Fruit fly (Drosophila melanogaster) whole organism, embryonic: Measurements from ENCODE around the gene SerRS.
A peak's percentile ranks its signal among the peaks of the same experiment; 100 is the strongest.

ENCODE experiments used
- Adf1 ChIP-seq: fragments of 200-800 bp; sonication (Bioruptor generic); IDR thresholded peaks from 2 replicates; pipeline ENCODE4 v1.3.6; 2022; ENCODE audit warnings: missing biosample characterization, missing genetic modification characterization
- Awh ChIP-seq: fragments of 200-800 bp; sonication (Bioruptor generic); IDR thresholded peaks from 2 replicates; pipeline ENCODE4, ENCODE4 v1.3.6; 2022; ENCODE audit warnings: missing biosample characterization, missing genetic modification characterization
- CG10209 ChIP-seq: fragments of 200-800 bp; sonication (Bioruptor generic); optimal IDR thresholded peaks from 3 replicates; lab custom pipeline; 2017; ENCODE audit warnings: missing biosample characterization, mild to moderate bottlenecking, missing genetic modification characterization, missing genetic modification reagents
- CG1233 ChIP-seq: fragments of 200-800 bp; sonication (Bioruptor generic); optimal IDR thresholded peaks from 4 replicates; lab custom pipeline; 2018; ENCODE audit warnings: missing biosample characterization, mild to moderate bottlenecking, missing genetic modification characterization
- CG13123 ChIP-seq: fragments of 200-800 bp; sonication (Bioruptor generic); optimal IDR thresholded peaks from 2 replicates; lab custom pipeline; 2016; ENCODE audit warnings: missing biosample characterization, missing genetic modification characterization
- CG14667 ChIP-seq: fragments of 200-800 bp; sonication (Bioruptor generic); IDR thresholded peaks from 2 replicates; pipeline ENCODE4 v1.3.6; 2022; ENCODE audit warnings: missing biosample characterization, missing genetic modification characterization
- CG15011 ChIP-seq: fragments of 200-800 bp; sonication (Bioruptor generic); optimal IDR thresholded peaks from 3 replicates; lab custom pipeline; 2018; ENCODE audit warnings: missing biosample characterization, mild to moderate bottlenecking, missing genetic modification characterization
- CG16815 ChIP-seq: fragments of 200-800 bp; sonication (Bioruptor generic); optimal IDR thresholded peaks from 3 replicates; lab custom pipeline; 2017; ENCODE audit warnings: missing biosample characterization, mild to moderate bottlenecking, missing genetic modification characterization
- CG16863 ChIP-seq: fragments of 200-800 bp; sonication (Bioruptor generic); optimal IDR thresholded peaks from 3 replicates; lab custom pipeline; 2016; ENCODE audit warnings: missing biosample characterization, missing genetic modification characterization
- CG18599 ChIP-seq: fragments of 200-800 bp; sonication (Bioruptor generic); optimal IDR thresholded peaks from 3 replicates; lab custom pipeline; 2017; ENCODE audit warnings: missing biosample characterization, missing genetic modification characterization, mild to moderate bottlenecking, moderate library complexity, missing genetic modification reagents
- CG3281 ChIP-seq: fragments of 200-800 bp; sonication (Bioruptor generic); optimal IDR thresholded peaks from 3 replicates; lab custom pipeline; 2017; ENCODE audit warnings: missing biosample characterization, mild to moderate bottlenecking, missing genetic modification characterization
- CG43689 ChIP-seq: fragments of 200-800 bp; sonication (Bioruptor generic); IDR thresholded peaks from 2 replicates; pipeline ENCODE4 v1.3.6; 2022; ENCODE audit warnings: missing biosample characterization, missing genetic modification characterization
- CG5245 ChIP-seq: fragments of 200-800 bp; sonication (Bioruptor generic); optimal IDR thresholded peaks from 3 replicates; lab custom pipeline; 2016; ENCODE audit warnings: missing biosample characterization, missing genetic modification characterization
- CG6654 ChIP-seq: fragments of 200-800 bp; sonication (Bioruptor generic); optimal IDR thresholded peaks from 2 replicates; lab custom pipeline; 2017; ENCODE audit warnings: missing biosample characterization, mild to moderate bottlenecking, missing genetic modification characterization
- CG9609 ChIP-seq: fragments of 200-800 bp; sonication (Bioruptor generic); optimal IDR thresholded peaks from 3 replicates; lab custom pipeline; 2016; ENCODE audit warnings: missing biosample characterization, missing genetic modification characterization
- Deaf1 ChIP-seq: fragments of 200-800 bp; optimal IDR thresholded peaks from 3 replicates; lab custom pipeline; 2019; ENCODE audit warnings: missing biosample characterization, mild to moderate bottlenecking, missing genetic modification characterization, moderate library complexity
- E2f2 ChIP-seq: fragments of 200-800 bp; sonication (Bioruptor generic); IDR thresholded peaks from 2 replicates; pipeline ENCODE4 v1.3.6; 2022; ENCODE audit warnings: missing biosample characterization, missing genetic modification characterization
- ERR ChIP-seq: fragments of 200-800 bp; sonication (Bioruptor generic); optimal IDR thresholded peaks from 2 replicates; lab custom pipeline; 2016; ENCODE audit warnings: missing biosample characterization, missing genetic modification characterization
- HHEX ChIP-seq: fragments of 200-800 bp; sonication (Bioruptor generic); optimal IDR thresholded peaks from 3 replicates; lab custom pipeline; 2017; ENCODE audit warnings: missing biosample characterization, mild to moderate bottlenecking, missing genetic modification characterization, missing genetic modification reagents
- HLH3B ChIP-seq: fragments of 200-800 bp; sonication (Bioruptor generic); IDR thresholded peaks from 2 replicates; pipeline ENCODE4 v1.3.6; 2022; ENCODE audit warnings: missing biosample characterization, missing genetic modification characterization
- MBD-R2 ChIP-seq: fragments of 200-800 bp; sonication (Bioruptor generic); IDR thresholded peaks from 2 replicates; pipeline ENCODE4 v1.3.6; 2022; ENCODE audit warnings: missing biosample characterization, missing genetic modification characterization
- Mad ChIP-seq: fragments of 200-800 bp; sonication (Bioruptor generic); optimal IDR thresholded peaks from 2 replicates; lab custom pipeline; 2016; ENCODE audit warnings: missing biosample characterization, missing genetic modification characterization
- NFAT ChIP-seq: fragments of 200-800 bp; sonication (Bioruptor generic); IDR thresholded peaks from 2 replicates; pipeline ENCODE4 v1.3.6; 2022; ENCODE audit warnings: missing biosample characterization, missing genetic modification characterization
- Ptx1 ChIP-seq: fragments of 200-800 bp; sonication (Bioruptor generic); IDR thresholded peaks from 2 replicates; pipeline ENCODE4 v1.3.6; 2022; ENCODE audit warnings: missing biosample characterization, missing genetic modification characterization
- Ravus ChIP-seq: fragments of 200-800 bp; sonication (Bioruptor generic); IDR thresholded peaks from 2 replicates; pipeline ENCODE4 v1.3.6; 2022; ENCODE audit warnings: missing biosample characterization, missing genetic modification characterization
- Side ChIP-seq: fragments of 200-800 bp; sonication (Bioruptor generic); optimal IDR thresholded peaks from 2 replicates; lab custom pipeline; 2016; ENCODE audit warnings: missing biosample characterization, missing genetic modification characterization
- Sry-β ChIP-seq: fragments of 200-800 bp; sonication (Bioruptor generic); optimal IDR thresholded peaks from 2 replicates; lab custom pipeline; 2018; ENCODE audit warnings: missing biosample characterization, mild to moderate bottlenecking, missing genetic modification characterization, moderate library complexity
- bigmax ChIP-seq: fragments of 200-800 bp; sonication (Bioruptor generic); optimal IDR thresholded peaks from 2 replicates; lab custom pipeline; 2018; ENCODE audit warnings: missing biosample characterization, mild to moderate bottlenecking, missing genetic modification characterization
- bowl ChIP-seq: fragments of 200-800 bp; sonication (Bioruptor generic); IDR thresholded peaks from 2 replicates; pipeline ENCODE4 v1.3.6; 2022; ENCODE audit warnings: missing biosample characterization, missing genetic modification characterization
- chm ChIP-seq: fragments of 200-800 bp; sonication (Bioruptor generic); IDR thresholded peaks from 2 replicates; pipeline ENCODE4 v1.3.6; 2022; ENCODE audit warnings: missing biosample characterization, missing genetic modification characterization
- crc ChIP-seq: fragments of 200-800 bp; sonication (Bioruptor generic); optimal IDR thresholded peaks from 2 replicates; lab custom pipeline; 2016; ENCODE audit warnings: missing biosample characterization, missing genetic modification characterization
- fru ChIP-seq: fragments of >200 bp; optimal IDR thresholded peaks from 2 replicates; lab custom pipeline; 2017
- gcm ChIP-seq: fragments of 200-800 bp; sonication (Bioruptor generic); optimal IDR thresholded peaks from 2 replicates; lab custom pipeline; 2019; ENCODE audit warnings: missing biosample characterization, mild to moderate bottlenecking, missing genetic modification characterization, moderate library complexity
- gsb-n ChIP-seq: fragments of 200-800 bp; sonication (Bioruptor generic); optimal IDR thresholded peaks from 3 replicates; lab custom pipeline; 2018; ENCODE audit warnings: missing biosample characterization, mild to moderate bottlenecking, missing genetic modification characterization
- her ChIP-seq: fragments of 200-800 bp; sonication (Bioruptor generic); optimal IDR thresholded peaks from 2 replicates; lab custom pipeline; 2016; ENCODE audit warnings: missing biosample characterization, missing genetic modification characterization
- inv ChIP-seq: fragments of 200-800 bp; sonication (Bioruptor generic); IDR thresholded peaks from 2 replicates; pipeline ENCODE4 v1.3.6; 2022; ENCODE audit warnings: missing biosample characterization, missing genetic modification characterization; ENCODE audit not compliant: partially characterized antibody
- jigr1 ChIP-seq: fragments of 200-800 bp; sonication (Bioruptor generic); IDR thresholded peaks from 3 replicates; pipeline ENCODE4 v1.3.6; 2022; ENCODE audit warnings: missing biosample characterization, missing genetic modification characterization
- kay ChIP-seq: fragments of 200-800 bp; sonication (Bioruptor generic); optimal IDR thresholded peaks from 2 replicates; lab custom pipeline; 2016; ENCODE audit warnings: missing biosample characterization, missing genetic modification characterization
- kni ChIP-seq: fragments of 200-800 bp; sonication (Bioruptor generic); optimal IDR thresholded peaks from 3 replicates; lab custom pipeline; 2017; ENCODE audit warnings: mild to moderate bottlenecking, missing biosample characterization, missing genetic modification reagents, missing genetic modification characterization
- mam ChIP-seq: fragments of 200-800 bp; sonication (Bioruptor generic); optimal IDR thresholded peaks from 3 replicates; lab custom pipeline; 2016; ENCODE audit warnings: missing biosample characterization, missing genetic modification characterization
- nau ChIP-seq: fragments of 200-800 bp; sonication (Bioruptor generic); optimal IDR thresholded peaks from 3 replicates; lab custom pipeline; 2017; ENCODE audit warnings: missing biosample characterization, mild to moderate bottlenecking, missing genetic modification characterization, missing genetic modification reagents
- p53 ChIP-seq: fragments of 200-800 bp; sonication (Bioruptor generic); optimal IDR thresholded peaks from 2 replicates; lab custom pipeline; 2016; ENCODE audit warnings: missing biosample characterization, missing genetic modification characterization
- pita ChIP-seq: fragments of 200-800 bp; sonication (Bioruptor generic); optimal IDR thresholded peaks from 2 replicates; lab custom pipeline; 2017; ENCODE audit warnings: missing biosample characterization, mild to moderate bottlenecking, missing genetic modification characterization
- salm ChIP-seq: fragments of 200-800 bp; sonication (Bioruptor generic); optimal IDR thresholded peaks from 2 replicates; lab custom pipeline; 2018; ENCODE audit warnings: missing biosample characterization, mild to moderate bottlenecking, missing genetic modification characterization
- sc ChIP-seq, 3 experiments: fragments of >200 bp in 2 of 3; fragments of 200-800 bp in 1 of 3; sonication (Bioruptor generic) in 1 of 3; optimal IDR thresholded peaks; 2 replicates in 2 of 3; 3 replicates in 1 of 3; lab custom pipeline; 2017; ENCODE audit warnings: mild to moderate bottlenecking in 1 of 3, missing biosample characterization in 1 of 3, missing genetic modification characterization in 1 of 3, missing genetic modification reagents in 1 of 3
- sisA ChIP-seq: fragments of 200-800 bp; sonication (Bioruptor generic); IDR thresholded peaks from 2 replicates; pipeline ENCODE4 v1.3.6; 2022; ENCODE audit warnings: missing biosample characterization, missing genetic modification characterization
- slbo ChIP-seq: fragments of 200-800 bp; sonication (Bioruptor generic); IDR thresholded peaks from 2 replicates; pipeline ENCODE4 v1.3.6; 2022; ENCODE audit warnings: missing biosample characterization, missing genetic modification characterization
- tap ChIP-seq: fragments of 200-800 bp; optimal IDR thresholded peaks from 3 replicates; lab custom pipeline; 2019; ENCODE audit warnings: missing biosample characterization, mild to moderate bottlenecking, missing genetic modification characterization, moderate library complexity
- toy ChIP-seq: fragments of 200-800 bp; sonication (Bioruptor generic); IDR thresholded peaks from 2 replicates; pipeline ENCODE4 v1.3.6; 2022; ENCODE audit warnings: missing biosample characterization, missing genetic modification characterization
- trh ChIP-seq: fragments of 200-800 bp; sonication (Bioruptor generic); optimal IDR thresholded peaks from 2 replicates; lab custom pipeline; 2016; ENCODE audit warnings: missing biosample characterization, missing genetic modification characterization

SerRS gene

dm6 chr2L:2987681-2988381 lies 49.4 kb downstream of the SerRS start, which contains the start of the genes Chd1 and Bem46 (continued):
- TF ChIP-seq HHEX (GFP tag; lab: Kevin White, UChicago): peak; percentile 79
- TF ChIP-seq Ravus (GFP tag; lab: Robert Waterston, UW): peak; percentile 25
- peak; percentile 83 for TF ChIP-seq CG14667
- peak; percentile 37 for TF ChIP-seq crc (GFP tag; lab: Kevin White, UChicago)
- peak; percentile 79 for TF ChIP-seq Mad (GFP tag; lab: Kevin White, UChicago)
- peak; percentile 91 for TF ChIP-seq Ptx1 (GFP tag; lab: Robert Waterston, UW)
- peak; percentile 81 for TF ChIP-seq trh (GFP tag; lab: Kevin White, UChicago)
- no peak for TF ChIP-seq CG15011 (GFP tag; lab: Kevin White, UChicago)
- no peak; the same call in none of the 3 replicates for TF ChIP-seq jigr1 (GFP tag; lab: Robert Waterston, UW)
- peak; percentile 18 for TF ChIP-seq Side
- TF ChIP-seq salm (tag; lab: Kevin White, UChicago): peak; percentile 47
- no peak for TF ChIP-seq bowl (GFP tag; lab: Robert Waterston, UW)
- TF ChIP-seq bigmax: no peak
- TF ChIP-seq fru: no peak
- TF ChIP-seq CG18599 (GFP tag; lab: Kevin White, UChicago): peak; percentile 88
- TF ChIP-seq kay (GFP tag; lab: Kevin White, UChicago): peak; percentile 72
- peak; percentile 93 for TF ChIP-seq slbo (GFP tag; lab: Robert Waterston, UW)
- no peak for TF ChIP-seq gsb-n (tag; lab: Kevin White, UChicago)
- peak; percentile 24 for TF ChIP-seq her (GFP tag; lab: Kevin White, UChicago)
- peak; percentile 66 for TF ChIP-seq NFAT (GFP tag; lab: Robert Waterston, UW)
- peak; percentile 82 for TF ChIP-seq HLH3B (GFP tag; lab: Robert Waterston, UW)
- no peak for TF ChIP-seq kni (GFP tag; lab: Kevin White, UChicago)
- TF ChIP-seq CG16815 (GFP tag; lab: Kevin White, UChicago): peak; percentile 90
- TF ChIP-seq Adf1 (GFP tag; lab: Robert Waterston, UW): peak; percentile 40; the same call in 1 of the 2 replicates
- TF ChIP-seq CG9609 (GFP tag; lab: Kevin White, UChicago): peak; percentile 63
- peak; percentile 89 for TF ChIP-seq mam (GFP tag; lab: Kevin White, UChicago)
- peak; percentile 50 for TF ChIP-seq CG16863
- no peak for TF ChIP-seq toy (GFP tag; lab: Robert Waterston, UW)
- TF ChIP-seq CG10209: peak; percentile 83
- TF ChIP-seq CG5245: peak; percentile 74
- peak; percentile 68 for TF ChIP-seq CG6654 (GFP tag; lab: Kevin White, UChicago)
- peak; percentile 67 for TF ChIP-seq chm (GFP tag; lab: Robert Waterston, UW)
- peak; percentile 96 for TF ChIP-seq Sry-β (GFP tag; lab: Kevin White, UChicago)
- peak; percentile 39; the same call in 1 of the 2 replicates for TF ChIP-seq inv (GFP tag; lab: Robert Waterston, UW)
- TF ChIP-seq E2f2: peak; percentile 41; the same call in 1 of the 2 replicates
- TF ChIP-seq p53 (GFP tag; lab: Kevin White, UChicago): no peak
- TF ChIP-seq Deaf1 (tag; lab: Kevin White, UChicago): no peak
- TF ChIP-seq CG1233 (GFP tag; lab: Kevin White, UChicago): peak; percentile 86
- TF ChIP-seq Awh (GFP tag; lab: Robert Waterston, UW): peak; percentile 75
- TF ChIP-seq tap: no peak
- TF ChIP-seq ERR (GFP tag; lab: Kevin White, UChicago): no peak
- no peak for TF ChIP-seq sc (optimal IDR thresholded peaks at IDR 0.05; lab: Kevin White, UChicago)
- TF ChIP-seq sc (GFP tag; optimal IDR thresholded peaks at IDR 0.05; lab: Kevin White, UChicago): no peak
- peak; percentile 75 for TF ChIP-seq CG43689 (GFP tag; lab: Robert Waterston, UW)
- peak; percentile 90 for TF ChIP-seq sisA (GFP tag; lab: Robert Waterston, UW)
- no peak for TF ChIP-seq nau (GFP tag; lab: Kevin White, UChicago)
- TF ChIP-seq pita (GFP tag; lab: Kevin White, UChicago): no peak
- peak; percentile 81 for TF ChIP-seq CG3281 (GFP tag; lab: Kevin White, UChicago)
- TF ChIP-seq CG13123 (GFP tag; lab: Kevin White, UChicago): peak; percentile 78
- peak; percentile 90 for TF ChIP-seq MBD-R2 (GFP tag; lab: Robert Waterston, UW)
- peak; percentile 82 for TF ChIP-seq gcm (GFP tag; lab: Kevin White, UChicago)
